Fruit fly (Drosophila melanogaster): ENCODE measurements around the gene Wee1.
A peak's percentile ranks its signal among the peaks of the same experiment; 100 is the strongest.

Gene Wee1

dm6 chr2L:6913964-6914363 lies at the start of gene Wee1:
Wee1 (minus strand) TSS chr2L:6914138.
- TF ChIP-seq CG17801 (GFP tag; optimal IDR thresholded peaks at IDR 0.05; ENCODE audit: partially characterized antibody) = no peak

dm6 chr2L:6960165-6960564 lies 46.2 kb upstream of the Wee1 start, which contains the start of the genes Atac1 and Hmgcl:
Atac1 (minus strand) TSS chr2L:6960328.
Hmgcl (plus strand) TSS chr2L:6960377.
- TF ChIP-seq CG17801 (GFP tag; optimal IDR thresholded peaks at IDR 0.05; ENCODE audit: partially characterized antibody) = no peak

dm6 chr2L:6956725-6957124 lies 42.8 kb upstream of the Wee1 start, which contains the start of the genes CG13775 and CG3430:
CG13775 (minus strand) TSS chr2L:6956950.
CG3430 (plus strand) TSS chr2L:6957008.
- TF ChIP-seq CG17801 (GFP tag; optimal IDR thresholded peaks at IDR 0.05; ENCODE audit: partially characterized antibody) = no peak

dm6 chr2L:6950096-6950495 lies 36.2 kb upstream of the Wee1 start, which contains the start of the genes Gas41 and SA1:
Gas41 (minus strand) TSS chr2L:6950207.
SA1 (plus strand) TSS chr2L:6950421.
- TF ChIP-seq CG17801 (GFP tag; optimal IDR thresholded peaks at IDR 0.05; ENCODE audit: partially characterized antibody) = peak; percentile 18

- TF ChIP-seq CG17801 (GFP tag; optimal IDR thresholded peaks at IDR 0.05; ENCODE audit: partially characterized antibody) = no peak
Measured at dm6 chr2L:6948540-6948942, 34.6 kb upstream of the Wee1 start, which contains the start of gene ihog. ihog (minus strand) TSS chr2L:6948808.

- TF ChIP-seq CG17801 (GFP tag; optimal IDR thresholded peaks at IDR 0.05; ENCODE audit: partially characterized antibody) = peak; percentile 30
Measured at dm6 chr2L:6945088-6945487, 31.1 kb upstream of the Wee1 start, which contains the start of gene Fgop2. Fgop2 (minus strand) TSS chr2L:6945289.

- TF ChIP-seq CG17801 (GFP tag; optimal IDR thresholded peaks at IDR 0.05; ENCODE audit: partially characterized antibody) = no peak
Measured at dm6 chr2L:6942714-6943113, 28.8 kb upstream of the Wee1 start, which contains the start of gene CG18304. CG18304 (minus strand) TSS chr2L:6942814.

- no peak for TF ChIP-seq CG17801 (GFP tag; optimal IDR thresholded peaks at IDR 0.05; ENCODE audit: partially characterized antibody)
Measured at dm6 chr2L:6941731-6942130, 27.8 kb upstream of the Wee1 start.

dm6 chr2L:6939698-6940097 lies 25.8 kb upstream of the Wee1 start:
- TF ChIP-seq CG17801 (GFP tag; optimal IDR thresholded peaks at IDR 0.05; ENCODE audit: partially characterized antibody) = no peak

- TF ChIP-seq CG17801 (GFP tag; optimal IDR thresholded peaks at IDR 0.05; ENCODE audit: partially characterized antibody) = no peak
Measured at dm6 chr2L:6931821-6932220, 17.9 kb upstream of the Wee1 start, which contains the start of gene CG43232. CG43232 (plus strand) TSS chr2L:6932121.

dm6 chr2L:6925114-6925513 lies 11.2 kb upstream of the Wee1 start:
- TF ChIP-seq CG17801 (GFP tag; optimal IDR thresholded peaks at IDR 0.05; ENCODE audit: partially characterized antibody) = no peak

dm6 chr2L:6922091-6922753 lies 8.3 kb upstream of the Wee1 start:
- TF ChIP-seq CG17801 (GFP tag; optimal IDR thresholded peaks at IDR 0.05; ENCODE audit: partially characterized antibody) = peak; percentile 54

dm6 chr2L:6921360-6922090 lies 7.6 kb upstream of the Wee1 start:
- no peak for TF ChIP-seq CG17801 (GFP tag; optimal IDR thresholded peaks at IDR 0.05; ENCODE audit: partially characterized antibody)

- TF ChIP-seq CG17801 (GFP tag; optimal IDR thresholded peaks at IDR 0.05; ENCODE audit: partially characterized antibody) = peak; percentile 28
Measured at dm6 chr2L:6920661-6921359, 6.9 kb upstream of the Wee1 start, which contains the start of gene Hrb27C. Hrb27C (plus strand) TSS chr2L:6920704.

All from ovary, adult (tissue).